Worm (Caenorhabditis elegans): ENCODE data around the gene R11G10.3.

Gene R11G10.3

ce11 chrV:13523194-13523593 is at the start of gene R11G10.3:
Gene R11G10.3 (plus strand): TSS chrV:13523494.
- TF ChIP-seq unc-62 (GFP tag; optimal IDR thresholded peaks at IDR 0.05), result no peak

- TF ChIP-seq unc-62 (GFP tag; optimal IDR thresholded peaks at IDR 0.05), result no peak
Measured at ce11 chrV:13476350-13476749, 46.9 kb upstream of the R11G10.3 start, which contains the start of gene T10G3.8. Gene T10G3.8 (minus strand): TSS chrV:13476450.

ce11 chrV:13479766-13480165 is 43.5 kb upstream of the R11G10.3 start, which contains the start of gene T10G3.2:
Gene T10G3.2 (minus strand): TSS chrV:13479866.
- TF ChIP-seq unc-62 (GFP tag; optimal IDR thresholded peaks at IDR 0.05), result no peak

- TF ChIP-seq unc-62 (GFP tag; optimal IDR thresholded peaks at IDR 0.05), result no peak
Measured at ce11 chrV:13484339-13484738, 39.0 kb upstream of the R11G10.3 start, which contains the start of gene T10G3.4. Gene T10G3.4 (minus strand): TSS chrV:13484439.

ce11 chrV:13485732-13486131 is 37.6 kb upstream of the R11G10.3 start:
- no peak for TF ChIP-seq unc-62 (GFP tag; optimal IDR thresholded peaks at IDR 0.05)

ce11 chrV:13488297-13488803 is 34.9 kb upstream of the R11G10.3 start:
- no peak for TF ChIP-seq unc-62 (GFP tag; optimal IDR thresholded peaks at IDR 0.05)

- no peak for TF ChIP-seq unc-62 (GFP tag; optimal IDR thresholded peaks at IDR 0.05)
Measured at ce11 chrV:13489830-13490229, 33.5 kb upstream of the R11G10.3 start, which contains the start of gene T10G3.3. Gene T10G3.3 (minus strand): TSS chrV:13490199.

ce11 chrV:13497322-13497847 is 25.9 kb upstream of the R11G10.3 start, which contains the start of the genes eea-1 and gut-2:
Gene eea-1 (minus strand): TSS chrV:13497372.
Gene gut-2 (plus strand): TSS chrV:13497690.
- no peak for TF ChIP-seq unc-62 (GFP tag; optimal IDR thresholded peaks at IDR 0.05)

ce11 chrV:13499227-13499626 is 24.1 kb upstream of the R11G10.3 start:
- no peak for TF ChIP-seq unc-62 (GFP tag; optimal IDR thresholded peaks at IDR 0.05)

- TF ChIP-seq unc-62 (GFP tag; optimal IDR thresholded peaks at IDR 0.05), result no peak
Measured at ce11 chrV:13506321-13506720, 17.0 kb upstream of the R11G10.3 start, which contains the start of gene R11G10.4. Gene R11G10.4 (plus strand): TSS chrV:13506621.

ce11 chrV:13511618-13512017 is 11.7 kb upstream of the R11G10.3 start, which contains the start of gene avr-15:
Gene avr-15 (minus strand): TSS chrV:13511718.
- no peak for TF ChIP-seq unc-62 (GFP tag; optimal IDR thresholded peaks at IDR 0.05)

ce11 chrV:13512515-13512914 is 10.8 kb upstream of the R11G10.3 start:
- no peak for TF ChIP-seq unc-62 (GFP tag; optimal IDR thresholded peaks at IDR 0.05)

- TF ChIP-seq unc-62 (GFP tag; optimal IDR thresholded peaks at IDR 0.05), result no peak
Measured at ce11 chrV:13515115-13515514, 8.2 kb upstream of the R11G10.3 start, which contains the start of gene semi-1. Gene semi-1 (minus strand): TSS chrV:13515215.

ce11 chrV:13529165-13529564 is 5.9 kb downstream of the R11G10.3 start:
- TF ChIP-seq unc-62 (GFP tag; optimal IDR thresholded peaks at IDR 0.05), result no peak

- no peak for TF ChIP-seq unc-62 (GFP tag; optimal IDR thresholded peaks at IDR 0.05)
Measured at ce11 chrV:13530698-13531097, 7.4 kb downstream of the R11G10.3 start, which contains the start of gene ttr-44. Gene ttr-44 (minus strand): TSS chrV:13530744.

ce11 chrV:13532469-13532868 is 9.2 kb downstream of the R11G10.3 start:
- TF ChIP-seq unc-62 (GFP tag; optimal IDR thresholded peaks at IDR 0.05), result no peak

- TF ChIP-seq unc-62 (GFP tag; optimal IDR thresholded peaks at IDR 0.05), result no peak
Measured at ce11 chrV:13536058-13536579, 12.8 kb downstream of the R11G10.3 start, which contains the start of gene frpr-5. Gene frpr-5 (minus strand): TSS chrV:13536108.

Measured in whole organism, dauer.